Worm (Caenorhabditis elegans): ENCODE data around the gene him-8.

DNA sequence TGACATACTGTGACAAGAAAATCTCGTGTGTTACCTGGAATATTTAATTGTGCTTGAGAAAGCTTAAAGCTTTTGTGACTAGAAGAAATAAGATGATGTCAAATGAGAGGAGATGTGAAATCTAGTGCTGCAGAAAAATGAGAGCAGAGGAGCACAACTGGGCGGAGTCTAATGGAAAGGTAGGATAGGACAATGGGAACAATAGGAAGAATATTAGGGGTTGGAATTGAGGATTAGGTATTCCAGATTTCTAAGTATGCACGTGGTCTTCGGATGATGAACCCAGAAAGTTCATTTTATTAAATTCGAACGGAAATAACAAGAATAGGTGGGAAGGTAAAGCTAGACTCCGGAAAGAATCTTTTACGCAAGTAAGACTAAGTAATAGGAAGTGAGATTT, 31.9 kb downstream of the him-8 start, which contains the start of gene C43F9.7:
- TF ChIP-seq T22C8.4 (GFP tag; IDR thresholded peaks at IDR 0.05), result no peak
- no peak for TF ChIP-seq ztf-29 (GFP tag; IDR thresholded peaks at IDR 0.05)

All from whole organism, midembryonic.